Worm (Caenorhabditis elegans): Measurements from ENCODE around the gene ugt-21.

ce11 chrIV:9535105-9535504 is 35.0 kb downstream of the ugt-21 start:
- no peak for TF ChIP-seq skn-1 (tag; optimal IDR thresholded peaks at IDR 0.05)
- TF ChIP-seq daf-8 (GFP tag; IDR thresholded peaks at IDR 0.05) = no peak
- TF ChIP-seq mep-1 (tag; optimal IDR thresholded peaks at IDR 0.05) = no peak
- TF ChIP-seq unc-62 (GFP tag; optimal IDR thresholded peaks at IDR 0.05 in 1 of 2) = no peak
- TF ChIP-seq unc-62 (tag; optimal IDR thresholded peaks at IDR 0.05) = no peak
- no peak for TF ChIP-seq ceh-62 (tag; optimal IDR thresholded peaks at IDR 0.05)
- no peak for TF ChIP-seq lsy-2 (tag; optimal IDR thresholded peaks at IDR 0.05)
